Fruit fly (Drosophila melanogaster): ENCODE measurements around the gene mdy.

Gene mdy

DNA sequence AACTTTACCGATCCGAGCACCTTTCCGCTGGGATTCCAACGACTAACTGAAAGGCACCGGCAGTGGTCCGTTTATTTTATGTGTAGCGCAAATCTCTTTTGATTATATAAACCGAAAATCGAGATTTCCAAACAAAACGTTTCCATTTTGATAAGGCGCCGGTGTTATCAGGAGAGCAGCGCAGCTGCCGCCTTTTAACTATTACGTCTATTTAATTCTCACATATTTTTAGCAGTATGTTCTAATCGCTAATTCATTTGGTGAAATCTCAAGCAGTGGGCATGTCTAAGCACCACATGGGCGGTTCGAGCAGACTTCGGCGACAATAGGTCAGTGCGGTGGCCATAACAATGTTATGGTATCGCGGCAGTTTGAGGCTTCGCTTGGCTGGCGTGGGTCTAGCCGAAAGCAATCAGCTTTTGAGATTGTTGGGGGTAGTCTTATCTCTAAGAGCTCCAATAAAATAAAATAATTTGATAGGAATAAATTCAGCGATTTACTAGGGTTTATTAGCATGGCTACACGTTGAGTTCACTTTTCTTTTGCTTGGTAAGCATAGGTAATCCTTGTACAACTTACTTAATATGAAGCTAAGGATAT, 25.7 kb upstream of the mdy start, which contains the start of gene Cyt-b5-r (continued):
- TF ChIP-seq lilli (GFP tag; optimal IDR thresholded peaks at IDR 0.05) (no peak), CG1647 (GFP tag; optimal IDR thresholded peaks at IDR 0.05) (no peak), fd102C (GFP tag; optimal IDR thresholded peaks at IDR 0.05) (no peak), PHDP (tag; optimal IDR thresholded peaks at IDR 0.05) (no peak), Hey (tag; optimal IDR thresholded peaks at IDR 0.05) (peak; percentile 27), CG2712 (tag; optimal IDR thresholded peaks at IDR 0.05) (no peak), CG34224 (GFP tag; IDR thresholded peaks at IDR 0.05; ENCODE audit: partially characterized antibody) (no peak), toy (GFP tag; IDR thresholded peaks at IDR 0.05) (no peak), CG2199 (GFP tag; IDR thresholded peaks at IDR 0.05) (no peak), CG15479 (GFP tag; optimal IDR thresholded peaks at IDR 0.05) (no peak), dan (GFP tag; IDR thresholded peaks at IDR 0.05) (no peak), CG9817 (tag; optimal IDR thresholded peaks at IDR 0.05) (no peak), kah (GFP tag; optimal IDR thresholded peaks at IDR 0.05) (no peak), Med (GFP tag) (peak; percentile 17), CG2129 (GFP tag; IDR thresholded peaks at IDR 0.05; ENCODE audit: partially characterized antibody) (no peak), dati (GFP tag; IDR thresholded peaks at IDR 0.05) (no peak), CG4854 (GFP tag; optimal IDR thresholded peaks at IDR 0.05) (no peak), ERR (GFP tag; optimal IDR thresholded peaks at IDR 0.05) (no peak), CG17361 (GFP tag; IDR thresholded peaks at IDR 0.05) (no peak), CG31441 (GFP tag; IDR thresholded peaks at IDR 0.05) (no peak), CG12071 (GFP tag; optimal IDR thresholded peaks at IDR 0.05) (no peak), tin (GFP tag; optimal IDR thresholded peaks at IDR 0.05) (no peak), CG31388 (GFP tag; optimal IDR thresholded peaks at IDR 0.05) (no peak), CG7963 (GFP tag; IDR thresholded peaks at IDR 0.05; ENCODE audit: partially characterized antibody) (no peak), CG12155 (GFP tag; optimal IDR thresholded peaks at IDR 0.05) (no peak)

DNA sequence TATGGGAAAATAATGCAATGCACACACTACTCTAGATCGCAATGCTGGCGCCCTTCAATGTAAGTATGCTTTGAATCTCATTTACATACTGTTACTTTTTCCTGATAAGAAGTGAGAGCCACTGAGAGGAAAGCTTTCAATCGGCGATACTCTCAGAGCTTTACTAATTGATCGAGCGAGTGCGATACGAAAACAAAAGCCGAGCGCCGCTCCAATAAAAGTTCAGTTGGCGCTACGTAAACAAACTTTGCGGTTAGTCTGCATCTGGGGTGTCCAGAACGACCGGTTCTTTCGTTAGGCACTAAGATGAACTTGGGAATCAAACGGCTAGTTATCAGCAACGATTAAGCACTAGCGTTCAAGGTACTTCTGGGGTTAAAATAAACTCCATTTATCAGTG, 25.1 kb upstream of the mdy start, which contains the start of gene CG17928:
Gene CG17928 (plus strand): TSS at position 224 of the 400 bp plus-strand sequence.
- TF ChIP-seq CG12769 (tag; optimal IDR thresholded peaks at IDR 0.05) (peak; percentile 57), CG3838 (GFP tag; optimal IDR thresholded peaks at IDR 0.05) (no peak), CG13287 (GFP tag; IDR thresholded peaks at IDR 0.05; ENCODE audit: partially characterized antibody) (peak; percentile 10; the same call in 1 of the 2 replicates), fd3F (GFP tag; optimal IDR thresholded peaks at IDR 0.05) (no peak), Nf-YB (GFP tag; optimal IDR thresholded peaks at IDR 0.05) (no peak), bigmax (GFP tag; optimal IDR thresholded peaks at IDR 0.05) (no peak), NfI (GFP tag; optimal IDR thresholded peaks at IDR 0.05) (no peak), Deaf1 (tag; optimal IDR thresholded peaks at IDR 0.05) (peak; percentile 92), CG8290 (GFP tag; optimal IDR thresholded peaks at IDR 0.05) (no peak), CG8290 (tag; optimal IDR thresholded peaks at IDR 0.05) (peak in 1 of 2 experiments; percentile 45), amos (GFP tag; IDR thresholded peaks at IDR 0.05; ENCODE audit: partially characterized antibody) (peak; percentile 9; the same call in 1 of the 2 replicates), da (GFP tag; optimal IDR thresholded peaks at IDR 0.05) (no peak), CG12155 (GFP tag; optimal IDR thresholded peaks at IDR 0.05) (peak; percentile 10), ato (GFP tag; IDR thresholded peaks at IDR 0.05; ENCODE audit: partially characterized antibody) (no peak), Jarid2 (GFP tag; optimal IDR thresholded peaks at IDR 0.05) (peak; percentile 67), CG15514 (GFP tag; optimal IDR thresholded peaks at IDR 0.05) (peak; percentile 3), CG10979 (tag; optimal IDR thresholded peaks at IDR 0.05) (no peak), sr (GFP tag; IDR thresholded peaks at IDR 0.05) (no peak), vfl (GFP tag; optimal IDR thresholded peaks at IDR 0.05) (no peak), Dll (GFP tag; IDR thresholded peaks at IDR 0.05; ENCODE audit: partially characterized antibody) (no peak), Rfx (GFP tag; IDR thresholded peaks at IDR 0.05) (no peak), so (GFP tag; IDR thresholded peaks at IDR 0.05) (0 out of 3 replicates have a peak, but pooled peaks have one; percentile 7), hbn (GFP tag; IDR thresholded peaks at IDR 0.05; ENCODE audit: partially characterized antibody) (0 out of 2 replicates have a peak, but pooled peaks have one; percentile 13), run (tag; optimal IDR thresholded peaks at IDR 0.05) (peak; percentile 67), pb (GFP tag; optimal IDR thresholded peaks at IDR 0.05) (no peak), mirr (GFP tag; optimal IDR thresholded peaks at IDR 0.05) (peak; percentile 21)
